Worm (Caenorhabditis elegans): ENCODE results near the gene Y54G2A.18.

The Y54G2A.18 gene

ce11 chrIV:2885260-2885659 lies 7.0 kb downstream of the Y54G2A.18 start:
- no peak for TF ChIP-seq eyg-1 (tag; optimal IDR thresholded peaks at IDR 0.05)
- TF ChIP-seq unc-86 (tag; optimal IDR thresholded peaks at IDR 0.05), result no peak
- TF ChIP-seq unc-55 (GFP tag; optimal IDR thresholded peaks at IDR 0.05), result peak; percentile 20

- TF ChIP-seq dmd-4 (tag; optimal IDR thresholded peaks at IDR 0.05; ENCODE audit: borderline replicate concordance) (no peak), gmeb-2 (tag; optimal IDR thresholded peaks at IDR 0.05) (no peak), ets-4 (tag; optimal IDR thresholded peaks at IDR 0.05) (no peak), mec-3 (tag; optimal IDR thresholded peaks at IDR 0.05; ENCODE audit: borderline replicate concordance) (no peak), ztf-16 (tag; optimal IDR thresholded peaks at IDR 0.05) (no peak), hlh-30 (tag; optimal IDR thresholded peaks at IDR 0.05; ENCODE audit: insufficient read depth) (no peak), npax-4 (tag; optimal IDR thresholded peaks at IDR 0.05) (no peak)
Measured at ce11 chrIV:2864743-2865142, 27.6 kb downstream of the Y54G2A.18 start, which contains the start of gene Y54G2A.16. TSS of gene Y54G2A.16 (minus strand) at chrIV:2864843.

- TF ChIP-seq ets-4 (tag; optimal IDR thresholded peaks at IDR 0.05), result no peak
- no peak for TF ChIP-seq madf-2 (tag; optimal IDR thresholded peaks at IDR 0.05)
- no peak for TF ChIP-seq ceh-45 (GFP tag; IDR thresholded peaks at IDR 0.05)
- no peak for TF ChIP-seq odd-2 (tag; optimal IDR thresholded peaks at IDR 0.05)
- TF ChIP-seq Y22D7AL.16 (tag; optimal IDR thresholded peaks at IDR 0.05), result no peak
Measured at ce11 chrIV:2858734-2859133, 33.6 kb downstream of the Y54G2A.18 start.

- TF ChIP-seq ceh-2 (tag; optimal IDR thresholded peaks at IDR 0.05), result no peak
- no peak for TF ChIP-seq pax-1 (tag; optimal IDR thresholded peaks at IDR 0.05)
- no peak for TF ChIP-seq che-1 (tag; optimal IDR thresholded peaks at IDR 0.05)
Measured at ce11 chrIV:2855056-2855752, 37.1 kb downstream of the Y54G2A.18 start.

ce11 chrIV:2854161-2854560 lies 38.1 kb downstream of the Y54G2A.18 start:
- TF ChIP-seq lim-6 (tag; optimal IDR thresholded peaks at IDR 0.05) (no peak), hlh-6 (tag; optimal IDR thresholded peaks at IDR 0.05) (no peak), unc-42 (tag; optimal IDR thresholded peaks at IDR 0.05) (no peak), mec-3 (tag; optimal IDR thresholded peaks at IDR 0.05; ENCODE audit: borderline replicate concordance) (no peak), C38D4.7 (GFP tag; optimal IDR thresholded peaks at IDR 0.05) (no peak)

ce11 chrIV:2853164-2853563 lies 39.1 kb downstream of the Y54G2A.18 start, which contains the start of gene Y54G2A.49:
TSS of gene Y54G2A.49 (minus strand) at chrIV:2853264.
- TF ChIP-seq pha-4 (tag; optimal IDR thresholded peaks at IDR 0.05) (no peak), ceh-45 (GFP tag; IDR thresholded peaks at IDR 0.05) (no peak), ama-1 (optimal IDR thresholded peaks at IDR 0.05) (no peak), ceh-22 (tag; optimal IDR thresholded peaks at IDR 0.05) (no peak), hlh-15 (tag; optimal IDR thresholded peaks at IDR 0.05) (no peak), fkh-10 (GFP tag; optimal IDR thresholded peaks at IDR 0.05) (no peak), ahr-1 (tag; optimal IDR thresholded peaks at IDR 0.05) (no peak), T23F11.4 (GFP tag; optimal IDR thresholded peaks at IDR 0.05) (no peak), K09A11.1 (tag; optimal IDR thresholded peaks at IDR 0.05; ENCODE audit: insufficient read depth) (no peak), hlh-30 (tag; optimal IDR thresholded peaks at IDR 0.05; ENCODE audit: insufficient read depth) (no peak), ceh-30 (tag; optimal IDR thresholded peaks at IDR 0.05) (no peak), sdc-2 (tag; optimal IDR thresholded peaks at IDR 0.05) (no peak), odd-2 (tag; optimal IDR thresholded peaks at IDR 0.05) (no peak), pros-1 (tag; optimal IDR thresholded peaks at IDR 0.05) (no peak), ceh-24 (tag; optimal IDR thresholded peaks at IDR 0.05) (no peak), tbx-7 (tag; optimal IDR thresholded peaks at IDR 0.05) (no peak)

Data from whole organism, late embryonic.